Worm (Caenorhabditis elegans): ENCODE data around the gene R05D8.11.

Gene R05D8.11

ce11 chrV:2778458-2778857 lies 2.2 kb downstream of the R05D8.11 start:
- peak; percentile 84 for TF ChIP-seq egrh-3 (GFP tag; IDR thresholded peaks at IDR 0.05)

ce11 chrV:2777395-2777794 lies 3.3 kb downstream of the R05D8.11 start:
- peak; percentile 91 for TF ChIP-seq egrh-3 (GFP tag; IDR thresholded peaks at IDR 0.05)

- no peak for TF ChIP-seq C17E4.6 (GFP tag; IDR thresholded peaks at IDR 0.05)
- TF ChIP-seq mel-28 (tag; optimal IDR thresholded peaks at IDR 0.05; ENCODE audit: borderline replicate concordance), result no peak
- no peak for TF ChIP-seq nhr-120 (GFP tag; IDR thresholded peaks at IDR 0.05)
- TF ChIP-seq lin-35 (GFP tag; optimal IDR thresholded peaks at IDR 0.05), result no peak
- TF ChIP-seq lag-1 (GFP tag; IDR thresholded peaks at IDR 0.05), result no peak
- TF ChIP-seq madf-6 (GFP tag; IDR thresholded peaks at IDR 0.05), result no peak
- no peak for TF ChIP-seq hrde-1 (tag; optimal IDR thresholded peaks at IDR 0.05; ENCODE audit: borderline replicate concordance)
- TF ChIP-seq B0035.1 (tag; optimal IDR thresholded peaks at IDR 0.05), result no peak
- TF ChIP-seq ztf-28 (GFP tag; IDR thresholded peaks at IDR 0.05), result no peak
- no peak for TF ChIP-seq let-607 (tag; optimal IDR thresholded peaks at IDR 0.05)
Measured at ce11 chrV:2774042-2774441, 6.6 kb downstream of the R05D8.11 start, which contains the start of gene srj-18. Gene srj-18, plus strand, starts transcription at chrV:2774342.

- no peak for TF ChIP-seq ekl-4 (GFP tag; IDR thresholded peaks at IDR 0.05)
- no peak for TF ChIP-seq tlf-1 (GFP tag; optimal IDR thresholded peaks at IDR 0.05)
- TF ChIP-seq hlh-12 (tag; optimal IDR thresholded peaks at IDR 0.05), result no peak
- TF ChIP-seq F55B11.4 (tag; optimal IDR thresholded peaks at IDR 0.05; ENCODE audit: borderline replicate concordance, insufficient read depth), result no peak
- TF ChIP-seq Y53F4B.3 (GFP tag; IDR thresholded peaks at IDR 0.05), result no peak
- TF ChIP-seq sptf-2 (GFP tag; optimal IDR thresholded peaks at IDR 0.05), result no peak
- no peak for TF ChIP-seq ztf-18 (tag; optimal IDR thresholded peaks at IDR 0.05)
- no peak for TF ChIP-seq nhr-80 (tag; optimal IDR thresholded peaks at IDR 0.05)
- TF ChIP-seq ztf-28 (GFP tag; IDR thresholded peaks at IDR 0.05), result no peak
- no peak for TF ChIP-seq snpc-4 (GFP tag; optimal IDR thresholded peaks at IDR 0.05)
- TF ChIP-seq snpc-4 (tag; optimal IDR thresholded peaks at IDR 0.05), result no peak
- no peak for TF ChIP-seq hmg-20 (GFP tag; IDR thresholded peaks at IDR 0.05)
- TF ChIP-seq F23B12.7 (tag; optimal IDR thresholded peaks at IDR 0.05; ENCODE audit: insufficient read depth), result no peak
Measured at ce11 chrV:2771560-2771959, 9.1 kb downstream of the R05D8.11 start, which contains the start of gene srh-56. Gene srh-56, plus strand, starts transcription at chrV:2771860.

ce11 chrV:2769754-2770153 lies 10.9 kb downstream of the R05D8.11 start, which contains the start of gene dhs-15:
Gene dhs-15, minus strand, starts transcription at chrV:2769854.
- TF ChIP-seq egrh-3 (GFP tag; IDR thresholded peaks at IDR 0.05) (no peak), ztf-28 (GFP tag; IDR thresholded peaks at IDR 0.05) (no peak), ccch-3 (GFP tag; optimal IDR thresholded peaks at IDR 0.05) (no peak), K11D2.4 (GFP tag; IDR thresholded peaks at IDR 0.05) (no peak), chd-7 (tag; optimal IDR thresholded peaks at IDR 0.05) (no peak), egl-18 (GFP tag; IDR thresholded peaks at IDR 0.05) (no peak), Y53G8AR.9 (GFP tag; conservative IDR thresholded peaks at IDR 0.05) (no peak), hlh-12 (tag; optimal IDR thresholded peaks at IDR 0.05) (no peak), sptf-2 (GFP tag; optimal IDR thresholded peaks at IDR 0.05) (no peak)

ce11 chrV:2767465-2767864 lies 13.2 kb downstream of the R05D8.11 start, which contains the start of gene R05D8.9:
Gene R05D8.9, minus strand, starts transcription at chrV:2767565.
- TF ChIP-seq xnd-1 (tag; optimal IDR thresholded peaks at IDR 0.05), result no peak
- no peak for TF ChIP-seq lsl-1 (GFP tag; optimal IDR thresholded peaks at IDR 0.05)
- no peak for TF ChIP-seq T26A5.8 (tag; optimal IDR thresholded peaks at IDR 0.05)
- TF ChIP-seq mxl-1 (tag; optimal IDR thresholded peaks at IDR 0.05), result no peak
- TF ChIP-seq Y79H2A.3 (GFP tag; conservative IDR thresholded peaks at IDR 0.05), result no peak
- TF ChIP-seq hrde-1 (tag; optimal IDR thresholded peaks at IDR 0.05; ENCODE audit: borderline replicate concordance), result no peak
- TF ChIP-seq mes-4 (tag; optimal IDR thresholded peaks at IDR 0.05), result no peak
- TF ChIP-seq ccch-3 (GFP tag; optimal IDR thresholded peaks at IDR 0.05), result no peak
- no peak for TF ChIP-seq F57C9.4 (tag; optimal IDR thresholded peaks at IDR 0.05)
- TF ChIP-seq lsy-27 (tag; optimal IDR thresholded peaks at IDR 0.05; ENCODE audit: borderline replicate concordance, insufficient read depth), result no peak
- TF ChIP-seq hsf-1 (GFP tag; IDR thresholded peaks at IDR 0.05), result no peak
- TF ChIP-seq rpc-1 (optimal IDR thresholded peaks at IDR 0.05), result no peak
- no peak for TF ChIP-seq rpc-1 (tag; optimal IDR thresholded peaks at IDR 0.05)
- no peak for TF ChIP-seq ztf-6 (GFP tag; IDR thresholded peaks at IDR 0.05)
- TF ChIP-seq zim-3 (tag; optimal IDR thresholded peaks at IDR 0.05), result no peak

Data from whole organism, young adult.